Fruit fly (Drosophila melanogaster): Measurements from ENCODE around the gene Nepl14.

Nepl14 gene

DNA sequence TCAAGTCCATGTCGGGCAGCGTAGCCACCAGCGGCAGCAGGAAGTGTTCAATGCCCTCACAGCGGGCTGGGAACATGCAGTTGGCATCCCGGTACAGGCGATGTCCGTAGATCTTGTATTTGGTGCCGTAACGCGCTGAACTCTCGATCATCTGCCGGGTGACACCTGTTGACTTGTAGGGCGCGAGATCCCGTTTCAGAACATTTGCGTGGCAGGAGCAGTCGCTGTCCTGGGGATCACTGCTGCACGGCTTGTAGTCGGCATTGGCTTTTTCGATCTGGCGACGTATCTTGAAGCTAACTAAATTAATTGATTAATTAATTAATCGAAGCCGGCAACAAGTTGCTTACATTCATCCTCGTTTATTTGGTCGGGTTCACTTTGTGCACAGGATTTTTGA is 13.5 kb downstream of the Nepl14 start:
- TF ChIP-seq brk (GFP tag; optimal IDR thresholded peaks at IDR 0.05) = no peak
- TF ChIP-seq rgr (GFP tag; optimal IDR thresholded peaks at IDR 0.05) = no peak
- no peak for TF ChIP-seq N (GFP tag; optimal IDR thresholded peaks at IDR 0.05)

DNA sequence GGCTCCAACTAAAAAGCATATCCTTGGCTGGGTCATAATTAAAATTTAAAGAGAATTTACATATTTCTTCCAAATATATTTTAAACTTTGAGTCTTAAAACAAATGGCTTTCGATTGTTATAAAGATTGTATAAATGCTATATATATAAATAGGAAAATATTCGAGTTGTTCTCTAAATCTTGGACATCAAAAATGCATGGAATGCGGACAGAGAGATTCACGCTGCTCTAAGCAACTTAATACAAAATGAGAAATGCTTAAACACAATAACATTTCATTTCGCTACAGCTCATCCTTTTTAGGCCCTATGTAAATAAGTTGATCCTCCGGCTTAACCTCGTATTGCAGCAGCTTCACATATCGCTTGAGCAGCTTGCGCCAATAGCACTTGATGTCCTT is 14.6 kb downstream of the Nepl14 start, which contains the start of gene CG31139:
TSS of gene CG31139 (minus strand) at position 101 of the 400 bp plus-strand sequence.
- no peak for TF ChIP-seq ey (GFP tag; optimal IDR thresholded peaks at IDR 0.05)
- TF ChIP-seq jim (GFP tag; optimal IDR thresholded peaks at IDR 0.05) = no peak
- TF ChIP-seq Hr78 (GFP tag; optimal IDR thresholded peaks at IDR 0.05) = no peak
- TF ChIP-seq Dif (GFP tag; optimal IDR thresholded peaks at IDR 0.05; ENCODE audit: partially characterized antibody) = no peak
- TF ChIP-seq Hnf4 (GFP tag; optimal IDR thresholded peaks at IDR 0.05) = no peak
- TF ChIP-seq h (GFP tag; optimal IDR thresholded peaks at IDR 0.05) = no peak
- TF ChIP-seq woc (GFP tag; optimal IDR thresholded peaks at IDR 0.05) = no peak
- no peak for TF ChIP-seq foxo (GFP tag; optimal IDR thresholded peaks at IDR 0.05)
- TF ChIP-seq Abd-B (GFP tag; optimal IDR thresholded peaks at IDR 0.05) = no peak
- no peak for TF ChIP-seq HLH106 (tag; optimal IDR thresholded peaks at IDR 0.05)
- no peak for TF ChIP-seq Sp1 (GFP tag; optimal IDR thresholded peaks at IDR 0.05)
- no peak for TF ChIP-seq Hr83 (GFP tag; optimal IDR thresholded peaks at IDR 0.05; ENCODE audit: poor library complexity, severe bottlenecking)
- TF ChIP-seq rgr (GFP tag; optimal IDR thresholded peaks at IDR 0.05) = no peak
- no peak for TF ChIP-seq N (GFP tag; optimal IDR thresholded peaks at IDR 0.05)
- TF ChIP-seq psq (GFP tag; optimal IDR thresholded peaks at IDR 0.05) = no peak
- TF ChIP-seq pan (optimal IDR thresholded peaks at IDR 0.05) = no peak
- no peak for TF ChIP-seq CG32264 (GFP tag; optimal IDR thresholded peaks at IDR 0.05)
- TF ChIP-seq GATAd (GFP tag; optimal IDR thresholded peaks at IDR 0.05) = no peak
- TF ChIP-seq Dfd (GFP tag; optimal IDR thresholded peaks at IDR 0.05) = no peak

DNA sequence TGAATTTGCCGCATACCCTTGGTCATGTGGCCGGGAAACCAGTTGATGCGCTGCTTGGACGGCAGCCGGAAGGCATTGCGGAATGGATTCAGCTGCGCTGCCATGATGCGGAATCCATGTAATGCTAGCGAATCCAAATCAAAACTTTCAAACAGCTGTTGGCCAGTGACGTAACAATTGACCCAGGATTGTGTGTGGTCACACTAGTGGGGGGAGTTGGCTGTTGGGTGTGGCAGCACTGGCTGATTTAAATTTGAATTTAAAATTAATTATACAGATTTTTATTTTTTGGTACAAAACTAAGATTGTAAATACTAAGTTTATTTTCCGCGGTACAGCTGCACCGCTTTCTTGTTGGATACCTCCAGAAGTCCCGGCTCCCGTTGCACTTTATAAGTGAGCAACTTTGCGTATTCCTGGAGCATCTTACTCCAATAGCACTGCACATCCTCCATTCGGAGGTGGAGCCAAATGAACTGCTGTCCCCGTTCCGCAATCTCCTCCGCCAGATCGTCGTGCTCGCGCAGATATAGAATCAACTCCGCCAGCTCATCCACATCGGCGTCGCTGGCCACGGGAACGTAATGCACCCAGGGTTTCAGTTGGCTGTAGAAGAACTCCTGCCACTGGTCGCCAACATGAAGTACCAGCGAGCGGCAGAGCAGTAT is 16.0 kb downstream of the Nepl14 start, which contains the start of gene CG17141:
TSS of gene CG17141 (minus strand) at position 177 of the 668 bp plus-strand sequence.
- no peak for TF ChIP-seq dmrt93B (GFP tag; optimal IDR thresholded peaks at IDR 0.05)
- TF ChIP-seq Hr83 (GFP tag; optimal IDR thresholded peaks at IDR 0.05; ENCODE audit: poor library complexity, severe bottlenecking) = peak; percentile 35
- no peak for TF ChIP-seq woc (GFP tag; optimal IDR thresholded peaks at IDR 0.05)
- no peak for TF ChIP-seq tai (GFP tag; optimal IDR thresholded peaks at IDR 0.05)
- no peak for TF ChIP-seq OdsH (GFP tag; optimal IDR thresholded peaks at IDR 0.05)
- TF ChIP-seq Vsx2 (GFP tag; optimal IDR thresholded peaks at IDR 0.05; ENCODE audit: partially characterized antibody) = no peak
- no peak for TF ChIP-seq Dfd (GFP tag; optimal IDR thresholded peaks at IDR 0.05)
- TF ChIP-seq sv (GFP tag; optimal IDR thresholded peaks at IDR 0.05) = no peak
- TF ChIP-seq CG32264 (GFP tag; optimal IDR thresholded peaks at IDR 0.05) = no peak
- TF ChIP-seq pan (optimal IDR thresholded peaks at IDR 0.05) = no peak
- TF ChIP-seq Rel (GFP tag; optimal IDR thresholded peaks at IDR 0.05) = no peak
- TF ChIP-seq Rel (tag; optimal IDR thresholded peaks at IDR 0.05) = no peak
- no peak for TF ChIP-seq sage (GFP tag; optimal IDR thresholded peaks at IDR 0.05)
- TF ChIP-seq Dif (GFP tag; optimal IDR thresholded peaks at IDR 0.05; ENCODE audit: partially characterized antibody) = peak; percentile 26
- TF ChIP-seq psq (GFP tag; optimal IDR thresholded peaks at IDR 0.05) = no peak
- no peak for TF ChIP-seq ey (GFP tag; optimal IDR thresholded peaks at IDR 0.05)

DNA sequence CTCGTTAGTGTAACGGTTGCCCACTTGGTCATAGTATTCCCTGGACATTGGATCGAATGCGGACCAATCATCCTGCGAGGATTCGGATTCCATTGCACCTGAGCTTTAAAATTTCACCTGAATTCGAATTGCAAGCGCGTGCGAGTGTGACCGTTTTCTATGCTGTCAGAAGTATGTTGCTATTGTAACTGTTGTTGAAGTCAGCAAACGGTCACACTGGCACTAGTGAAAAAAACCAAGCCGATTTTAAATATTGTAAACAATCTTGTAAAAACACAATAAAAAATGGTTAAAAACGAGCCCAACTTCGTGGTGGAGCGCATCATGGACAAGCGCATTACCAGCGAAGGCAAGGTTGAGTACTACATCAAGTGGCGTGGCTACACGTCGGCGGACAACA is 18.1 kb downstream of the Nepl14 start, which contains the start of the genes vret and HP1c:
TSS of gene vret (minus strand) at position 150 of the 400 bp plus-strand sequence.
TSS of gene HP1c (plus strand) at position 189 of the 400 bp plus-strand sequence.
- TF ChIP-seq Jra (GFP tag; optimal IDR thresholded peaks at IDR 0.05) = no peak
- no peak for TF ChIP-seq Rel (GFP tag; optimal IDR thresholded peaks at IDR 0.05)
- TF ChIP-seq Rel (tag; optimal IDR thresholded peaks at IDR 0.05) = peak; percentile 37
- TF ChIP-seq sage (GFP tag; optimal IDR thresholded peaks at IDR 0.05) = no peak
- no peak for TF ChIP-seq Hr78 (GFP tag; optimal IDR thresholded peaks at IDR 0.05)
- TF ChIP-seq fru (GFP tag; optimal IDR thresholded peaks at IDR 0.05) = no peak

DNA sequence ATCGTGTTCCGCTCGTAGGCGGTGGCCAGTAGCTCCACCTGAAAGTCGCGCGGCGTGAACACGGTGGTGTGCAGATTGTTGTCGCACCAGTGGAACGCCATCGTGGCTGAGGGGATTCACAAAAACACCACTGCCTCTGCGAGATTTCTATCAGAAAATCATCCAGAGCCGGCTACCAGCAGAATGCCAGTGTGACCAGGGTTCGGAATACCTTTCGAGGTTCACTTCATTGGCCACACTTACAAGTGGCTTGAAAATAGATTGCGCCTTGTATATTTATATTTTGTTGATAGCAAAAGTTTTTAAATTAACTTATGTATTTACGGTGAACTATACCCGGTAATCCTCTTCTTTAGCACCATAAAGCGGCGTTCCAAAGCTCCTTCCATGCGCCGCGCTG is 22.6 kb downstream of the Nepl14 start, which contains the start of the genes Dcr-1 and CG6985:
TSS of gene Dcr-1 (minus strand) at position 162 of the 400 bp plus-strand sequence.
TSS of gene CG6985 (plus strand) at position 221 of the 400 bp plus-strand sequence.
- TF ChIP-seq fru (GFP tag; optimal IDR thresholded peaks at IDR 0.05) (no peak), dl (GFP tag; optimal IDR thresholded peaks at IDR 0.05; ENCODE audit: insufficient read depth in 1 of 2, partially characterized antibody in 2 of 2) (no peak), Rel (GFP tag; optimal IDR thresholded peaks at IDR 0.05) (no peak), Rel (tag; optimal IDR thresholded peaks at IDR 0.05) (peak; percentile 91)
